Worm (Caenorhabditis elegans) whole organism, young adult: ENCODE data around the gene F10E9.4.

Source experiments
- B0019.2 ChIP-seq: fragments of 200-800 bp; sonication (Bioruptor generic); conservative IDR thresholded peaks from 2 replicates; pipeline ENCODE4 v1.3.6; 2022; ENCODE audit warnings: missing genetic modification reagents, missing genetic modification characterization, missing compliant biosample characterization
- F10E7.11 ChIP-seq: sonication (generic microtip); optimal IDR thresholded peaks from 2 replicates; lab custom pipeline; 2017; ENCODE audit warnings: mild to moderate bottlenecking, missing genetic modification characterization, moderate library complexity, missing compliant biosample characterization
- F33H1.4 ChIP-seq: fragments of 200-800 bp; sonication (Bioruptor generic); IDR thresholded peaks from 2 replicates; pipeline ENCODE4 v1.3.6; 2022; ENCODE audit warnings: missing genetic modification reagents, missing genetic modification characterization, missing compliant biosample characterization
- F39B2.1 ChIP-seq: fragments of 200-800 bp; sonication (Bioruptor generic); IDR thresholded peaks from 2 replicates; pipeline ENCODE4 v1.3.6; 2022; ENCODE audit warnings: missing genetic modification reagents, missing genetic modification characterization, missing compliant biosample characterization
- F49E8.2 ChIP-seq: sonication (generic microtip); optimal IDR thresholded peaks from 3 replicates; lab custom pipeline; 2017; ENCODE audit warnings: missing genetic modification characterization, mild to moderate bottlenecking, missing compliant biosample characterization, antibody characterized with exemption, moderate library complexity; ENCODE audit not compliant: insufficient read depth
- F55B11.4 ChIP-seq: sonication (generic microtip); optimal IDR thresholded peaks from 2 replicates; lab custom pipeline; 2016; ENCODE audit warnings: missing compliant biosample characterization, missing genetic modification characterization, borderline replicate concordance; ENCODE audit not compliant: insufficient read depth
- K12H6.12 ChIP-seq: fragments of 200-800 bp; sonication (Bioruptor generic); optimal IDR thresholded peaks from 2 replicates; lab custom pipeline; 2018; ENCODE audit warnings: mild to moderate bottlenecking, missing genetic modification characterization, missing compliant biosample characterization
- T07F8.4 ChIP-seq: sonication (generic microtip); optimal IDR thresholded peaks from 2 replicates; lab custom pipeline; 2016; ENCODE audit warnings: mild to moderate bottlenecking, missing genetic modification characterization, moderate library complexity, missing compliant biosample characterization
- T26A5.8 ChIP-seq: sonication (generic microtip); optimal IDR thresholded peaks from 2 replicates; lab custom pipeline; 2016; ENCODE audit warnings: missing genetic modification characterization, missing compliant biosample characterization
- Y56A3A.18 ChIP-seq: fragments of 200-800 bp; sonication (Bioruptor generic); IDR thresholded peaks from 2 replicates; pipeline ENCODE4 v1.3.6; 2022; ENCODE audit warnings: missing genetic modification reagents, missing genetic modification characterization, missing compliant biosample characterization
- Y67H2A.10 ChIP-seq: fragments of 200-800 bp; sonication (Bioruptor generic); conservative IDR thresholded peaks from 2 replicates; pipeline ENCODE4 v1.3.6; 2022; ENCODE audit warnings: missing genetic modification reagents, missing genetic modification characterization, missing compliant biosample characterization
- Y79H2A.3 ChIP-seq: fragments of 200-800 bp; sonication (Bioruptor generic); conservative IDR thresholded peaks from 2 replicates; pipeline ENCODE4 v1.3.6; 2022; ENCODE audit warnings: missing genetic modification reagents, missing genetic modification characterization, missing compliant biosample characterization
- Y95B8A.8 ChIP-seq: fragments of 200-800 bp; sonication (Bioruptor generic); IDR thresholded peaks from 2 replicates; pipeline ENCODE4 v1.3.6; 2022; ENCODE audit warnings: missing genetic modification reagents, missing genetic modification characterization, missing compliant biosample characterization
- akir-1 ChIP-seq: fragments of 200-800 bp; sonication (Bioruptor generic); optimal IDR thresholded peaks from 2 replicates; lab custom pipeline; 2018; ENCODE audit warnings: mild to moderate bottlenecking, missing genetic modification characterization, moderate library complexity, missing compliant biosample characterization
- atf-7 ChIP-seq: sonication (generic microtip); optimal IDR thresholded peaks from 2 replicates; lab custom pipeline; 2017; ENCODE audit warnings: mild to moderate bottlenecking, missing genetic modification characterization, missing compliant biosample characterization
- attf-5 ChIP-seq: fragments of 200-800 bp; sonication (Bioruptor generic); optimal IDR thresholded peaks from 2 replicates; lab custom pipeline; 2018; ENCODE audit warnings: mild to moderate bottlenecking, missing genetic modification characterization, missing compliant biosample characterization
- attf-6 ChIP-seq: fragments of 200-800 bp; sonication (Bioruptor generic); IDR thresholded peaks from 2 replicates; pipeline ENCODE4 v1.3.6; 2022; ENCODE audit warnings: missing genetic modification reagents, missing genetic modification characterization, missing compliant biosample characterization
- ccch-3 ChIP-seq: fragments of 200-800 bp; sonication (Bioruptor generic); optimal IDR thresholded peaks from 2 replicates; lab custom pipeline; 2018; ENCODE audit warnings: mild to moderate bottlenecking, missing genetic modification characterization, missing compliant biosample characterization
- ceh-58 ChIP-seq: fragments of 200-800 bp; sonication (Bioruptor generic); IDR thresholded peaks from 2 replicates; pipeline ENCODE4 v1.3.6; 2022; ENCODE audit warnings: missing genetic modification characterization, missing compliant biosample characterization
- ceh-79 ChIP-seq: sonication (generic microtip); optimal IDR thresholded peaks from 2 replicates; lab custom pipeline; 2017; ENCODE audit warnings: mild to moderate bottlenecking, missing genetic modification characterization, missing compliant biosample characterization
- ceh-91 ChIP-seq: fragments of 200-800 bp; sonication (Bioruptor generic); IDR thresholded peaks from 2 replicates; pipeline ENCODE4 v1.3.6; 2022; ENCODE audit warnings: missing genetic modification reagents, missing genetic modification characterization, missing compliant biosample characterization
- chd-7 ChIP-seq: sonication (generic microtip); optimal IDR thresholded peaks from 2 replicates; lab custom pipeline; 2016; ENCODE audit warnings: mild to moderate bottlenecking, missing genetic modification characterization, moderate library complexity, missing compliant biosample characterization
- dox-1 ChIP-seq: fragments of 200-800 bp; sonication (Bioruptor generic); IDR thresholded peaks from 2 replicates; pipeline ENCODE4 v1.3.6; 2022; ENCODE audit warnings: missing genetic modification reagents, missing genetic modification characterization, missing compliant biosample characterization
- dpff-1 ChIP-seq: sonication (generic microtip); optimal IDR thresholded peaks from 2 replicates; lab custom pipeline; 2017; ENCODE audit warnings: mild to moderate bottlenecking, missing genetic modification characterization, missing compliant biosample characterization
- dpl-1 ChIP-seq: fragments of 150-350 bp; optimal IDR thresholded peaks from 2 replicates; lab custom pipeline; 2014; ENCODE audit warnings: missing biosample characterization, missing genetic modification reagents, missing genetic modification characterization
- efl-1 ChIP-seq: fragments of 150-350 bp; optimal IDR thresholded peaks from 2 replicates; lab custom pipeline; 2014; ENCODE audit warnings: missing biosample characterization, missing genetic modification reagents, missing genetic modification characterization
- egl-18 ChIP-seq: fragments of 200-800 bp; sonication (Bioruptor generic); IDR thresholded peaks from 2 replicates; pipeline ENCODE4 v1.3.6; 2022; ENCODE audit warnings: missing genetic modification reagents, missing genetic modification characterization, missing compliant biosample characterization
- ets-4 ChIP-seq: fragments of 200-800 bp; sonication (Bioruptor generic); optimal IDR thresholded peaks from 2 replicates; lab custom pipeline; 2018; ENCODE audit warnings: mild to moderate bottlenecking, missing genetic modification characterization, missing compliant biosample characterization
- hsf-1 ChIP-seq: fragments of 200-800 bp; sonication (Bioruptor generic); IDR thresholded peaks from 2 replicates; pipeline ENCODE4 v1.3.6; 2022; ENCODE audit warnings: missing genetic modification reagents, missing genetic modification characterization, missing compliant biosample characterization
- lag-1 ChIP-seq: fragments of 200-800 bp; sonication (Bioruptor generic); IDR thresholded peaks from 2 replicates; pipeline ENCODE4 v1.3.6; 2022; ENCODE audit warnings: missing genetic modification reagents, missing genetic modification characterization, missing compliant biosample characterization
- lir-1 ChIP-seq: fragments of 200-800 bp; sonication (Bioruptor generic); conservative IDR thresholded peaks from 2 replicates; pipeline ENCODE4 v1.3.6; 2022; ENCODE audit warnings: missing genetic modification reagents, missing genetic modification characterization, missing compliant biosample characterization
- lsl-1 ChIP-seq: fragments of 200-800 bp; sonication (Bioruptor generic); optimal IDR thresholded peaks from 2 replicates; lab custom pipeline; 2018; ENCODE audit warnings: mild to moderate bottlenecking, missing genetic modification characterization, moderate library complexity, missing compliant biosample characterization
- madf-6 ChIP-seq: fragments of 200-800 bp; sonication (Bioruptor generic); IDR thresholded peaks from 2 replicates; pipeline ENCODE4 v1.3.6; 2022; ENCODE audit warnings: missing genetic modification reagents, missing genetic modification characterization, missing compliant biosample characterization
- madf-8 ChIP-seq: fragments of 200-800 bp; sonication (Bioruptor generic); conservative IDR thresholded peaks from 2 replicates; pipeline ENCODE4 v1.3.6; 2022; ENCODE audit warnings: missing genetic modification reagents, missing genetic modification characterization, missing compliant biosample characterization
- nfya-1 ChIP-seq: sonication (generic microtip); optimal IDR thresholded peaks from 2 replicates; lab custom pipeline; 2017; ENCODE audit warnings: antibody characterized with exemption, missing compliant biosample characterization, missing genetic modification characterization, borderline replicate concordance; ENCODE audit not compliant: insufficient read depth
- nhr-80 ChIP-seq: sonication (generic microtip); optimal IDR thresholded peaks from 2 replicates; lab custom pipeline; 2016; ENCODE audit warnings: missing genetic modification characterization, missing compliant biosample characterization
- pbrm-1 ChIP-seq: fragments of 200-800 bp; sonication (Bioruptor generic); IDR thresholded peaks from 2 replicates; pipeline ENCODE4 v1.3.6; 2022; ENCODE audit warnings: missing genetic modification reagents, missing genetic modification characterization, missing compliant biosample characterization
- pha-4 ChIP-seq: fragments of 150-350 bp; sonication (generic microtip); optimal IDR thresholded peaks from 2 replicates; lab custom pipeline; 2014; ENCODE audit warnings: missing biosample characterization, missing genetic modification reagents, missing genetic modification characterization
- rec-8 ChIP-seq, 2 experiments: sonication (generic microtip); optimal IDR thresholded peaks; 2 replicates each; lab custom pipeline; 2016; ENCODE audit warnings: mild to moderate bottlenecking in 2 of 2, missing genetic modification characterization in 2 of 2, missing genetic modification reagents in 2 of 2, missing genotype in 2 of 2, missing biosample characterization in 1 of 2, missing compliant biosample characterization in 1 of 2, moderate library complexity in 1 of 2
- snpc-3.4 ChIP-seq: sonication (generic microtip); optimal IDR thresholded peaks from 2 replicates; lab custom pipeline; 2017; ENCODE audit warnings: missing genetic modification characterization, mild to moderate bottlenecking, missing compliant biosample characterization, antibody characterized with exemption, moderate library complexity, missing genotype, missing genetic modification reagents
- snpc-4 ChIP-seq, 5 experiments: fragments of 150-350 bp in 1 of 5; sonication (generic microtip) in 4 of 5; optimal IDR thresholded peaks; 2 replicates each; lab custom pipeline; 2014 to 2018; ENCODE audit warnings: missing genetic modification characterization in 5 of 5, missing biosample characterization in 3 of 5, antibody characterized with exemption in 2 of 5, mild to moderate bottlenecking in 2 of 5, missing compliant biosample characterization in 2 of 5, missing genotype in 2 of 5, moderate library complexity in 2 of 5, missing genetic modification reagents in 1 of 5
- sptf-2 ChIP-seq: fragments of 200-800 bp; sonication (Bioruptor generic); optimal IDR thresholded peaks from 2 replicates; lab custom pipeline; 2018; ENCODE audit warnings: mild to moderate bottlenecking, missing genetic modification characterization, missing compliant biosample characterization
- tlf-1 ChIP-seq: fragments of 200-800 bp; sonication (Bioruptor generic); optimal IDR thresholded peaks from 2 replicates; lab custom pipeline; 2018; ENCODE audit warnings: mild to moderate bottlenecking, missing genetic modification characterization, missing compliant biosample characterization
- xnd-1 ChIP-seq: sonication (generic microtip); optimal IDR thresholded peaks from 2 replicates; lab custom pipeline; 2016; ENCODE audit warnings: missing genotype, missing genetic modification reagents, missing genetic modification characterization, missing compliant biosample characterization
- ztf-18 ChIP-seq: sonication (generic microtip); optimal IDR thresholded peaks from 2 replicates; lab custom pipeline; 2016; ENCODE audit warnings: missing genotype, mild to moderate bottlenecking, missing genetic modification characterization, missing compliant biosample characterization
- ztf-25 ChIP-seq: fragments of 200-800 bp; sonication (Bioruptor generic); IDR thresholded peaks from 2 replicates; pipeline ENCODE4 v1.3.6; 2022; ENCODE audit warnings: missing genetic modification reagents, missing genetic modification characterization, missing compliant biosample characterization
- ztf-26 ChIP-seq: sonication (generic microtip); optimal IDR thresholded peaks from 2 replicates; lab custom pipeline; 2017; ENCODE audit warnings: missing genetic modification characterization, missing compliant biosample characterization
- ztf-3 ChIP-seq: fragments of 200-800 bp; sonication (Bioruptor generic); optimal IDR thresholded peaks from 2 replicates; lab custom pipeline; 2018; ENCODE audit warnings: mild to moderate bottlenecking, missing genetic modification characterization, missing compliant biosample characterization

Gene F10E9.4

ce11 chrIII:8358213-8358672 is 49.9 kb downstream of the F10E9.4 start, which contains the start of the genes R05D3.8 and rfp-1 (continued):
- TF ChIP-seq akir-1 (GFP tag; lab: Kevin White, UChicago) (no peak), nhr-80 (tag; lab: Kevin White, UChicago) (peak; percentile 31), Y56A3A.18 (GFP tag; lab: Robert Waterston, UW) (no peak), F33H1.4 (GFP tag; lab: Robert Waterston, UW) (peak; percentile 95), T26A5.8 (no peak), F39B2.1 (GFP tag; lab: Robert Waterston, UW) (no peak), pha-4 (tag; lab: Kevin White, UChicago) (no peak), attf-5 (peak; percentile 71), xnd-1 (tag; lab: Kevin White, UChicago) (peak; percentile 56), madf-6 (GFP tag; lab: Robert Waterston, UW) (peak; percentile 87), ceh-58 (no peak), atf-7 (no peak), K12H6.12 (tag; lab: Kevin White, UChicago) (no peak), hsf-1 (GFP tag; lab: Robert Waterston, UW) (peak; percentile 79), efl-1 (GFP tag; lab: Kevin White, UChicago) (peak; percentile 64), ztf-25 (no peak), lir-1 (GFP tag; lab: Robert Waterston, UW) (no peak; the same call in 1 of the 2 replicates), T07F8.4 (no peak), ets-4 (GFP tag; lab: Kevin White, UChicago) (no peak), egl-18 (GFP tag; lab: Robert Waterston, UW) (no peak), chd-7 (tag; lab: Kevin White, UChicago) (no peak), tlf-1 (peak; percentile 12), dox-1 (GFP tag; lab: Robert Waterston, UW) (peak; percentile 79), B0019.2 (GFP tag; lab: Robert Waterston, UW) (0 out of 2 replicates have a peak, but pooled peaks have one; percentile 8), Y67H2A.10 (no peak), Y79H2A.3 (0 out of 2 replicates have a peak, but pooled peaks have one; percentile 50), ztf-3 (no peak), ceh-91 (GFP tag; lab: Robert Waterston, UW) (peak; percentile 72), rec-8 (tag; optimal IDR thresholded peaks at IDR 0.05; lab: Kevin White, UChicago) (no peak), madf-8 (peak; percentile 52), lag-1 (no peak), snpc-3.4 (no peak), lsl-1 (GFP tag; lab: Kevin White, UChicago) (peak; percentile 94), attf-6 (GFP tag; lab: Robert Waterston, UW) (no peak), dpff-1 (no peak), F49E8.2 (tag; lab: Kevin White, UChicago) (peak; percentile 29), F55B11.4 (tag; lab: Kevin White, UChicago) (no peak), F10E7.11 (no peak), sptf-2 (GFP tag; lab: Kevin White, UChicago) (no peak), ztf-26 (tag; lab: Kevin White, UChicago) (no peak), ccch-3 (GFP tag; lab: Kevin White, UChicago) (no peak), ceh-79 (tag; lab: Kevin White, UChicago) (no peak), dpl-1 (GFP tag; lab: Kevin White, UChicago) (peak; percentile 28), ztf-18 (tag; lab: Kevin White, UChicago) (no peak), nfya-1 (tag; lab: Kevin White, UChicago) (no peak), pbrm-1 (GFP tag; lab: Robert Waterston, UW) (0 out of 2 replicates have a peak, but pooled peaks have one; percentile 34), Y95B8A.8 (GFP tag; lab: Robert Waterston, UW) (no peak), snpc-4 (GFP tag; optimal IDR thresholded peaks at IDR 0.05; lab: Kevin White, UChicago) (no peak), snpc-4 (tag; optimal IDR thresholded peaks at IDR 0.05; lab: Kevin White, UChicago) (peak in 1 of 4 experiments; percentile 63)
